Worm (Caenorhabditis elegans) whole organism, late embryonic: ENCODE data around the gene irld-56.

Source experiments
- F13H6.1 ChIP-seq: sonication (generic microtip); optimal IDR thresholded peaks from 2 replicates; lab custom pipeline; 2016; ENCODE audit warnings: missing genetic modification characterization, missing compliant biosample characterization
- K02D7.2 ChIP-seq: sonication (generic microtip); optimal IDR thresholded peaks from 2 replicates; lab custom pipeline; 2017; ENCODE audit warnings: mild to moderate bottlenecking, missing genetic modification characterization, missing compliant biosample characterization
- K09A11.1 ChIP-seq: sonication (generic microtip); optimal IDR thresholded peaks from 2 replicates; lab custom pipeline; 2017; ENCODE audit warnings: antibody characterized with exemption, mild to moderate bottlenecking, missing genetic modification characterization, missing compliant biosample characterization; ENCODE audit not compliant: insufficient read depth
- T23F11.4 ChIP-seq: fragments of 200-800 bp; sonication (Bioruptor generic); optimal IDR thresholded peaks from 2 replicates; lab custom pipeline; 2018; ENCODE audit warnings: mild to moderate bottlenecking, missing genetic modification characterization, missing compliant biosample characterization
- Y22D7AL.16 ChIP-seq: sonication (generic microtip); optimal IDR thresholded peaks from 2 replicates; lab custom pipeline; 2016; ENCODE audit warnings: missing genetic modification characterization, missing compliant biosample characterization
- ahr-1 ChIP-seq: sonication (generic microtip); optimal IDR thresholded peaks from 2 replicates; lab custom pipeline; 2016; ENCODE audit warnings: missing genetic modification characterization, missing compliant biosample characterization
- ceh-14 ChIP-seq: sonication (generic microtip); optimal IDR thresholded peaks from 2 replicates; lab custom pipeline; 2016; ENCODE audit warnings: missing genotype, missing genetic modification characterization, missing compliant biosample characterization
- ceh-22 ChIP-seq: sonication (generic microtip); optimal IDR thresholded peaks from 2 replicates; lab custom pipeline; 2017; ENCODE audit warnings: missing biosample characterization, missing genetic modification characterization
- ceh-31 ChIP-seq: sonication (generic microtip); optimal IDR thresholded peaks from 2 replicates; lab custom pipeline; 2016; ENCODE audit warnings: missing genetic modification characterization, missing compliant biosample characterization
- ceh-34 ChIP-seq: sonication (generic microtip); optimal IDR thresholded peaks from 2 replicates; lab custom pipeline; 2016; ENCODE audit warnings: mild to moderate bottlenecking, missing genetic modification characterization, missing compliant biosample characterization
- ceh-6 ChIP-seq: fragments of 200-800 bp; sonication (Bioruptor generic); optimal IDR thresholded peaks from 2 replicates; lab custom pipeline; 2018; ENCODE audit warnings: mild to moderate bottlenecking, missing genetic modification characterization, missing compliant biosample characterization
- ceh-9 ChIP-seq: sonication (generic microtip); optimal IDR thresholded peaks from 2 replicates; lab custom pipeline; 2016; ENCODE audit warnings: mild to moderate bottlenecking, missing genetic modification characterization, inconsistent platforms, missing compliant biosample characterization
- che-1 ChIP-seq: sonication (generic microtip); optimal IDR thresholded peaks from 2 replicates; lab custom pipeline; 2016; ENCODE audit warnings: mild to moderate bottlenecking, missing genetic modification characterization, missing compliant biosample characterization
- dmd-4 ChIP-seq: sonication (generic microtip); optimal IDR thresholded peaks from 2 replicates; lab custom pipeline; 2016; ENCODE audit warnings: borderline replicate concordance, missing genetic modification characterization, missing compliant biosample characterization
- dve-1 ChIP-seq: sonication (generic microtip); optimal IDR thresholded peaks from 2 replicates; lab custom pipeline; 2017; ENCODE audit warnings: antibody characterized with exemption, mild to moderate bottlenecking, missing genetic modification characterization, missing compliant biosample characterization
- elt-4 ChIP-seq: sonication (generic microtip); optimal IDR thresholded peaks from 2 replicates; lab custom pipeline; 2016; ENCODE audit warnings: missing genetic modification characterization, missing compliant biosample characterization
- ets-4 ChIP-seq: sonication (generic microtip); optimal IDR thresholded peaks from 2 replicates; lab custom pipeline; 2016; ENCODE audit warnings: missing genetic modification characterization, missing compliant biosample characterization
- fax-1 ChIP-seq: sonication (generic microtip); optimal IDR thresholded peaks from 2 replicates; lab custom pipeline; 2016; ENCODE audit warnings: missing genotype, missing genetic modification characterization, missing compliant biosample characterization
- fkh-10 ChIP-seq: fragments of 150-350 bp; optimal IDR thresholded peaks from 2 replicates; lab custom pipeline; 2014; ENCODE audit warnings: missing biosample characterization, missing genetic modification reagents, missing genetic modification characterization
- gmeb-2 ChIP-seq: sonication (generic microtip); optimal IDR thresholded peaks from 2 replicates; lab custom pipeline; 2016; ENCODE audit warnings: missing genetic modification characterization, inconsistent platforms, missing compliant biosample characterization
- hlh-13 ChIP-seq: fragments of 200-800 bp; sonication (Bioruptor generic); optimal IDR thresholded peaks from 2 replicates; lab custom pipeline; 2018; ENCODE audit warnings: mild to moderate bottlenecking, missing genetic modification characterization, missing compliant biosample characterization
- hlh-30 ChIP-seq: sonication (generic microtip); optimal IDR thresholded peaks from 2 replicates; lab custom pipeline; 2017; ENCODE audit warnings: antibody characterized with exemption, missing genetic modification characterization, missing compliant biosample characterization; ENCODE audit not compliant: insufficient read depth
- hlh-6 ChIP-seq: sonication (generic microtip); optimal IDR thresholded peaks from 2 replicates; lab custom pipeline; 2016; ENCODE audit warnings: missing genotype, missing genetic modification characterization, missing compliant biosample characterization
- hlh-8 ChIP-seq: sonication (generic microtip); optimal IDR thresholded peaks from 2 replicates; lab custom pipeline; 2016; ENCODE audit warnings: missing genotype, missing genetic modification characterization, missing compliant biosample characterization
- lim-6 ChIP-seq: sonication (generic microtip); optimal IDR thresholded peaks from 2 replicates; lab custom pipeline; 2016; ENCODE audit warnings: missing genetic modification characterization, missing compliant biosample characterization
- madf-2 ChIP-seq: sonication (generic microtip); optimal IDR thresholded peaks from 2 replicates; lab custom pipeline; 2017; ENCODE audit warnings: missing genetic modification characterization, missing compliant biosample characterization
- mec-3 ChIP-seq: sonication (generic microtip); optimal IDR thresholded peaks from 2 replicates; lab custom pipeline; 2016; ENCODE audit warnings: borderline replicate concordance, missing genetic modification characterization, missing compliant biosample characterization
- nhr-232 ChIP-seq: sonication (generic microtip); optimal IDR thresholded peaks from 2 replicates; lab custom pipeline; 2016; ENCODE audit warnings: missing genetic modification characterization, missing compliant biosample characterization
- npax-4 ChIP-seq: sonication (generic microtip); optimal IDR thresholded peaks from 2 replicates; lab custom pipeline; 2016; ENCODE audit warnings: missing genetic modification characterization, missing compliant biosample characterization
- odd-2 ChIP-seq: sonication (generic microtip); optimal IDR thresholded peaks from 2 replicates; lab custom pipeline; 2017; ENCODE audit warnings: antibody characterized with exemption, mild to moderate bottlenecking, missing genetic modification characterization, missing compliant biosample characterization
- pat-9 ChIP-seq: fragments of 200-800 bp; sonication (Bioruptor generic); optimal IDR thresholded peaks from 2 replicates; lab custom pipeline; 2018; ENCODE audit warnings: mild to moderate bottlenecking, missing genetic modification characterization, moderate library complexity, missing compliant biosample characterization
- pha-2 ChIP-seq: sonication (generic microtip); optimal IDR thresholded peaks from 2 replicates; lab custom pipeline; 2017; ENCODE audit warnings: mild to moderate bottlenecking, missing genetic modification characterization, missing compliant biosample characterization
- pqm-1 ChIP-seq: sonication (generic microtip); optimal IDR thresholded peaks from 2 replicates; lab custom pipeline; 2016; ENCODE audit warnings: missing genetic modification characterization, missing compliant biosample characterization
- ref-2 ChIP-seq: sonication (generic microtip); optimal IDR thresholded peaks from 2 replicates; lab custom pipeline; 2016; ENCODE audit warnings: missing genetic modification characterization, missing compliant biosample characterization
- rnt-1 ChIP-seq: sonication (generic microtip); optimal IDR thresholded peaks from 2 replicates; lab custom pipeline; 2016; ENCODE audit warnings: missing genetic modification characterization, missing compliant biosample characterization
- sox-2 ChIP-seq: fragments of 200-800 bp; sonication (Bioruptor generic); IDR thresholded peaks from 2 replicates; pipeline ENCODE4 v1.3.6; 2022; ENCODE audit warnings: missing genetic modification reagents, missing genetic modification characterization, missing compliant biosample characterization
- sox-4 ChIP-seq: sonication (generic microtip); optimal IDR thresholded peaks from 2 replicates; lab custom pipeline; 2017; ENCODE audit warnings: mild to moderate bottlenecking, missing genetic modification characterization, inconsistent platforms, missing compliant biosample characterization
- tbx-2 ChIP-seq: sonication (generic microtip); optimal IDR thresholded peaks from 2 replicates; lab custom pipeline; 2016; ENCODE audit warnings: missing genetic modification characterization, missing compliant biosample characterization
- ttx-3 ChIP-seq: sonication (generic microtip); optimal IDR thresholded peaks from 2 replicates; lab custom pipeline; 2016; ENCODE audit warnings: missing genetic modification reagents, missing genetic modification characterization, missing compliant biosample characterization
- unc-42 ChIP-seq: sonication (generic microtip); optimal IDR thresholded peaks from 2 replicates; lab custom pipeline; 2016; ENCODE audit warnings: missing genotype, missing genetic modification characterization, missing compliant biosample characterization
- unc-55 ChIP-seq: sonication (generic microtip); optimal IDR thresholded peaks from 2 replicates; lab custom pipeline; 2017; ENCODE audit warnings: missing biosample characterization, missing genetic modification reagents, missing genetic modification characterization
- unc-86 ChIP-seq: sonication (generic microtip); optimal IDR thresholded peaks from 2 replicates; lab custom pipeline; 2016; ENCODE audit warnings: missing genetic modification characterization, missing compliant biosample characterization

Gene irld-56

ce11 chrIV:14033752-14034570 lies 14.2 kb upstream of the irld-56 start (continued):
- TF ChIP-seq hlh-6 (tag; lab: Kevin White, UChicago): peak; percentile 96
- peak; percentile 86 for TF ChIP-seq unc-86 (tag; lab: Kevin White, UChicago)
- TF ChIP-seq npax-4 (tag; lab: Kevin White, UChicago): peak; percentile 81
- TF ChIP-seq ceh-31 (tag; lab: Kevin White, UChicago): peak; percentile 19
- peak; percentile 95 for TF ChIP-seq K02D7.2 (tag; lab: Kevin White, UChicago)
- TF ChIP-seq ceh-34: peak; percentile 96
- TF ChIP-seq ceh-6 (GFP tag; lab: Kevin White, UChicago): peak; percentile 82
- TF ChIP-seq tbx-2: peak; percentile 96
- peak; percentile 81 for TF ChIP-seq nhr-232 (tag; lab: Kevin White, UChicago)
- peak; percentile 95 for TF ChIP-seq ceh-22
- TF ChIP-seq pat-9 (tag; lab: Kevin White, UChicago): peak; percentile 96
- peak; percentile 87 for TF ChIP-seq sox-2 (GFP tag; lab: Robert Waterston, UW)
- peak; percentile 73 for TF ChIP-seq odd-2 (tag; lab: Kevin White, UChicago)
- peak; percentile 70 for TF ChIP-seq fax-1 (tag; lab: Kevin White, UChicago)
- TF ChIP-seq ttx-3 (tag; lab: Kevin White, UChicago): peak; percentile 75
- peak; percentile 88 for TF ChIP-seq madf-2 (tag; lab: Kevin White, UChicago)
- TF ChIP-seq hlh-13 (GFP tag; lab: Kevin White, UChicago): peak; percentile 73
- TF ChIP-seq ref-2 (tag; lab: Kevin White, UChicago): peak; percentile 89
- TF ChIP-seq elt-4: peak; percentile 70
- peak; percentile 66 for TF ChIP-seq ceh-14 (tag; lab: Kevin White, UChicago)
- TF ChIP-seq pha-2 (tag; lab: Kevin White, UChicago): peak; percentile 97
- peak; percentile 95 for TF ChIP-seq Y22D7AL.16

ce11 chrIV:14033502-14033751 lies 13.6 kb upstream of the irld-56 start:
- no peak for TF ChIP-seq ceh-34
- no peak for TF ChIP-seq hlh-8 (tag; lab: Kevin White, UChicago)
- TF ChIP-seq ceh-14 (tag; lab: Kevin White, UChicago): peak; percentile 93
- no peak for TF ChIP-seq odd-2 (tag; lab: Kevin White, UChicago)
- TF ChIP-seq ets-4 (tag; lab: Kevin White, UChicago): peak; percentile 82
- TF ChIP-seq F13H6.1: peak; percentile 96
- no peak for TF ChIP-seq ttx-3 (tag; lab: Kevin White, UChicago)
- peak; percentile 79 for TF ChIP-seq unc-55
- no peak for TF ChIP-seq gmeb-2 (tag; lab: Kevin White, UChicago)
- peak; percentile 28 for TF ChIP-seq unc-42 (tag; lab: Kevin White, UChicago)
- TF ChIP-seq unc-86 (tag; lab: Kevin White, UChicago): no peak
- TF ChIP-seq ceh-31 (tag; lab: Kevin White, UChicago): peak; percentile 95

ce11 chrIV:14032620-14033501 lies 13.1 kb upstream of the irld-56 start:
- TF ChIP-seq ceh-6 (GFP tag; lab: Kevin White, UChicago): peak; percentile 47
- peak; percentile 62 for TF ChIP-seq ceh-34
- TF ChIP-seq gmeb-2 (tag; lab: Kevin White, UChicago): peak; percentile 6
- no peak for TF ChIP-seq F13H6.1
- no peak for TF ChIP-seq che-1 (tag; lab: Kevin White, UChicago)
- peak; percentile 97 for TF ChIP-seq rnt-1 (tag; lab: Kevin White, UChicago)
- peak; percentile 66 for TF ChIP-seq tbx-2
- peak; percentile 54 for TF ChIP-seq ref-2 (tag; lab: Kevin White, UChicago)
- peak; percentile 58 for TF ChIP-seq K09A11.1 (tag; lab: Kevin White, UChicago)
- no peak for TF ChIP-seq mec-3 (tag; lab: Kevin White, UChicago)
- TF ChIP-seq K02D7.2 (tag; lab: Kevin White, UChicago): no peak
- TF ChIP-seq T23F11.4: peak; percentile 39
- TF ChIP-seq hlh-13 (GFP tag; lab: Kevin White, UChicago): no peak
- no peak for TF ChIP-seq pha-2 (tag; lab: Kevin White, UChicago)
- peak; percentile 75 for TF ChIP-seq lim-6 (tag; lab: Kevin White, UChicago)
- peak; percentile 29 for TF ChIP-seq ttx-3 (tag; lab: Kevin White, UChicago)
- TF ChIP-seq nhr-232 (tag; lab: Kevin White, UChicago): no peak
- TF ChIP-seq ahr-1 (tag; lab: Kevin White, UChicago): no peak
- TF ChIP-seq ceh-9 (tag; lab: Kevin White, UChicago): no peak
- no peak for TF ChIP-seq sox-4
- no peak for TF ChIP-seq pqm-1 (tag; lab: Kevin White, UChicago)
- no peak for TF ChIP-seq unc-86 (tag; lab: Kevin White, UChicago)
- no peak for TF ChIP-seq dmd-4 (tag; lab: Kevin White, UChicago)
- no peak for TF ChIP-seq dve-1 (tag; lab: Kevin White, UChicago)
- peak; percentile 38 for TF ChIP-seq ceh-22
- TF ChIP-seq fkh-10 (GFP tag; lab: Kevin White, UChicago): no peak
- peak; percentile 91 for TF ChIP-seq hlh-30 (tag; lab: Kevin White, UChicago)
- TF ChIP-seq ets-4 (tag; lab: Kevin White, UChicago): no peak
- no peak for TF ChIP-seq fax-1 (tag; lab: Kevin White, UChicago)
